Fruit fly (Drosophila melanogaster): ENCODE results near the gene CG12684.

The CG12684 gene

DNA sequence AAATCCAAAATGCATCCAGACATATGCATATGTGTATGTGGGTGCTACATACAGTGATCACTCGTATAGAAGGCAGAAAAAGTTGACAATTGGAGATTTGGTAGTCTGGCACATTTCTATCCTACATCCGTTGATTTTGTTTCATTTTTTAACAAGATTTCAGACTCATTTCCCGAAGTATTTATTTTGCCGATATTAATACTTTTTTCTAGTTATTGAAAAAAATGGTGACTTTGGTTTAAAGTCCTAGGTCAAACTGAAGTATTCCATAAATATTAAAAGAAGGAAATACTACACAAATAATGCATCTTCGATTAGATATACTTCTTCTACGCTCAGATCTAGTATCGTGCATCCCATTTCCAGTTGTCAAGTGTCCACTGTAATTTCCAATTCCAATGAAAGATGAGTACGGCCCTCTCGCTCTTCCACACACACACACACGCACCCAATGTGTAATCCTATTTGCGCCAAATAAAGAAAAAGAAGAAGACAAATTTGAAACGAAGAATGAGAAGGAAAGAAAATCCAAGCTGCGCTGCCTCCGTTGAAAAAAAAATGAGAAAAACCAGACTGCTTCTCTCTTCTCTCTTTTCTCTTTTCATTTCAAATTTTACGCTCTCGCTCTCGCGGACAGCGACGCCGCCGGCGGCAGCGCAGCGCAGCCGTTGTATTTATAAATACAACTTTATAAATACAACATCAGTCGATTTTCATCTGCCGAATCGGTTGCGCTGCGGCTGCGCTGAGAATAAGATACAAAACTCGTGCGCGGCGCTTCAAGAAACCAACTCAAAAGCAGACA lies 45.3 kb upstream of the CG12684 start, which contains the start of gene peb (continued):
- TF ChIP-seq Blimp-1 (GFP tag; optimal IDR thresholded peaks at IDR 0.05) (peak; percentile 31), pho (GFP tag; optimal IDR thresholded peaks at IDR 0.05) (no peak), Atf6 (GFP tag; IDR thresholded peaks at IDR 0.05) (peak; percentile 15; the same call in 1 of the 2 replicates), CG12744 (GFP tag; optimal IDR thresholded peaks at IDR 0.05) (no peak), CG18619 (GFP tag; optimal IDR thresholded peaks at IDR 0.05) (no peak), ash1 (GFP tag; optimal IDR thresholded peaks at IDR 0.05) (no peak), bbx (GFP tag; IDR thresholded peaks at IDR 0.05; ENCODE audit: partially characterized antibody) (peak; percentile 59), sob (GFP tag; IDR thresholded peaks at IDR 0.05) (no peak), Lhr (GFP tag; optimal IDR thresholded peaks at IDR 0.05) (no peak), hth (optimal IDR thresholded peaks at IDR 0.05) (no peak), CG33213 (GFP tag; optimal IDR thresholded peaks at IDR 0.05) (no peak), bsh (GFP tag; optimal IDR thresholded peaks at IDR 0.05) (peak; percentile 29 to 50), klu (GFP tag; IDR thresholded peaks at IDR 0.05) (no peak), z (GFP tag; IDR thresholded peaks at IDR 0.05) (no peak), Mrtf (GFP tag; IDR thresholded peaks at IDR 0.05) (no peak), Hand (GFP tag; optimal IDR thresholded peaks at IDR 0.05) (no peak), CG12769 (tag; optimal IDR thresholded peaks at IDR 0.05) (no peak), repo (GFP tag; optimal IDR thresholded peaks at IDR 0.05) (no peak), CG1647 (GFP tag; optimal IDR thresholded peaks at IDR 0.05) (no peak), hb (GFP tag; IDR thresholded peaks at IDR 0.05; ENCODE audit: partially characterized antibody) (no peak), H15 (GFP tag; IDR thresholded peaks at IDR 0.05) (0 out of 3 replicates have a peak, but pooled peaks have one; percentile 41), CG10147 (GFP tag; optimal IDR thresholded peaks at IDR 0.05) (no peak), lov (optimal IDR thresholded peaks at IDR 0.05) (no peak), lov (GFP tag; IDR thresholded peaks at IDR 0.05) (no peak), cato (GFP tag; optimal IDR thresholded peaks at IDR 0.05; ENCODE audit: borderline replicate concordance) (peak; percentile 26), CG2199 (GFP tag; IDR thresholded peaks at IDR 0.05) (0 out of 3 replicates have a peak, but pooled peaks have one; percentile 44), ems (GFP tag; optimal IDR thresholded peaks at IDR 0.05) (peak; percentile 26), grau (tag; optimal IDR thresholded peaks at IDR 0.05) (peak; percentile 91), CG13624 (GFP tag; optimal IDR thresholded peaks at IDR 0.05) (no peak), da (GFP tag; optimal IDR thresholded peaks at IDR 0.05) (no peak), CG8924 (tag; optimal IDR thresholded peaks at IDR 0.05) (peak; percentile 50), NfI (GFP tag; optimal IDR thresholded peaks at IDR 0.05) (no peak), danr (GFP tag; IDR thresholded peaks at IDR 0.05) (0 out of 2 replicates have a peak, but pooled peaks have one; percentile 13), Nf-YA (GFP tag; IDR thresholded peaks at IDR 0.05) (no peak), kah (GFP tag; optimal IDR thresholded peaks at IDR 0.05) (no peak), CG11695 (GFP tag; IDR thresholded peaks at IDR 0.05) (0 out of 3 replicates have a peak, but pooled peaks have one; percentile 36), C15 (GFP tag; IDR thresholded peaks at IDR 0.05) (no peak), CG4707 (GFP tag; optimal IDR thresholded peaks at IDR 0.05) (no peak), CG2116 (GFP tag; optimal IDR thresholded peaks at IDR 0.05) (no peak), CG9609 (GFP tag; optimal IDR thresholded peaks at IDR 0.05) (peak; percentile 18), CG9817 (tag; optimal IDR thresholded peaks at IDR 0.05) (no peak), CG34376 (GFP tag; optimal IDR thresholded peaks at IDR 0.05) (no peak), Stat92E (GFP tag; optimal IDR thresholded peaks at IDR 0.05) (peak in 1 of 3 experiments; percentile 41), CG11398 (GFP tag; optimal IDR thresholded peaks at IDR 0.05) (no peak), stc (GFP tag; IDR thresholded peaks at IDR 0.05) (no peak), p53 (GFP tag; optimal IDR thresholded peaks at IDR 0.05) (no peak), Fer1 (GFP tag; optimal IDR thresholded peaks at IDR 0.05) (no peak), Oli (tag; optimal IDR thresholded peaks at IDR 0.05) (peak; percentile 7), gsb (GFP tag; IDR thresholded peaks at IDR 0.05) (no peak), crc (GFP tag; optimal IDR thresholded peaks at IDR 0.05) (no peak)

Measured in whole organism, embryonic.